Worm (Caenorhabditis elegans) whole organism, L3 larva: ENCODE results near the gene cyp-13A6.

Experiments used
- R02D3.7 ChIP-seq: fragments of 150-350 bp; optimal IDR thresholded peaks from 2 replicates; lab custom pipeline; 2014; ENCODE audit warnings: missing biosample characterization, missing genetic modification characterization
- ZK546.5 ChIP-seq: sonication (generic microtip); optimal IDR thresholded peaks from 2 replicates; lab custom pipeline; 2017; ENCODE audit warnings: missing biosample characterization, missing genetic modification characterization
- aly-2 ChIP-seq: fragments of 150-350 bp; optimal IDR thresholded peaks from 2 replicates; lab custom pipeline; 2014; ENCODE audit warnings: missing biosample characterization, missing genetic modification characterization
- ama-1 ChIP-seq: fragments of 150-350 bp; optimal IDR thresholded peaks from 2 replicates; lab custom pipeline; 2018
- ceh-16 ChIP-seq: sonication (generic microtip); optimal IDR thresholded peaks from 2 replicates; lab custom pipeline; 2017; ENCODE audit warnings: missing biosample characterization, missing genetic modification characterization
- ceh-28 ChIP-seq: fragments of 150-350 bp; optimal IDR thresholded peaks from 2 replicates; lab custom pipeline; 2014; ENCODE audit warnings: missing biosample characterization, missing genetic modification reagents, missing genetic modification characterization
- ceh-82 ChIP-seq: fragments of 150-350 bp; optimal IDR thresholded peaks from 2 replicates; lab custom pipeline; 2014; ENCODE audit warnings: missing biosample characterization, missing genetic modification characterization
- ceh-9 ChIP-seq: sonication (generic microtip); optimal IDR thresholded peaks from 2 replicates; lab custom pipeline; 2018; ENCODE audit warnings: missing biosample characterization, missing genetic modification characterization
- daf-12 ChIP-seq: fragments of 150-350 bp; optimal IDR thresholded peaks from 2 replicates; lab custom pipeline; 2014; ENCODE audit warnings: missing biosample characterization, missing genetic modification reagents, missing genetic modification characterization
- egl-27 ChIP-seq: sonication (generic microtip); optimal IDR thresholded peaks from 4 replicates; lab custom pipeline; 2017; ENCODE audit warnings: missing biosample characterization, missing genetic modification reagents, missing genetic modification characterization
- egl-5 ChIP-seq: fragments of 150-350 bp; optimal IDR thresholded peaks from 2 replicates; lab custom pipeline; 2017; ENCODE audit warnings: missing biosample characterization, missing genetic modification reagents, missing genetic modification characterization, inconsistent platforms
- elt-1 ChIP-seq: fragments of 150-350 bp; optimal IDR thresholded peaks from 2 replicates; lab custom pipeline; 2014; ENCODE audit warnings: missing biosample characterization, missing genetic modification characterization
- elt-2 ChIP-seq: sonication (generic microtip); optimal IDR thresholded peaks from 2 replicates; lab custom pipeline; 2016; ENCODE audit warnings: missing genetic modification reagents, mild to moderate bottlenecking, missing genetic modification characterization, missing compliant biosample characterization
- elt-3 ChIP-seq, 3 experiments: fragments of 150-350 bp in 1 of 3; sonication (generic microtip) in 2 of 3; optimal IDR thresholded peaks; 2 replicates in 2 of 3; 4 replicates in 1 of 3; lab custom pipeline; 2014 to 2017; ENCODE audit warnings: missing biosample characterization in 3 of 3, missing genetic modification characterization in 3 of 3
- eor-1 ChIP-seq, 2 experiments: fragments of 150-350 bp; optimal IDR thresholded peaks; 2 replicates each; lab custom pipeline; 2014 to 2018; ENCODE audit warnings: missing biosample characterization in 2 of 2, missing genetic modification characterization in 2 of 2
- fkh-10 ChIP-seq: sonication (generic microtip); optimal IDR thresholded peaks from 2 replicates; lab custom pipeline; 2017; ENCODE audit warnings: missing biosample characterization, missing genetic modification reagents, missing genetic modification characterization
- fkh-2 ChIP-seq: fragments of 150-350 bp; optimal IDR thresholded peaks from 2 replicates; lab custom pipeline; 2014; ENCODE audit warnings: missing biosample characterization, missing genetic modification reagents, missing genetic modification characterization
- fos-1 ChIP-seq: fragments of 150-350 bp; optimal IDR thresholded peaks from 2 replicates; lab custom pipeline; 2014; ENCODE audit warnings: missing biosample characterization, missing genetic modification characterization
- hmg-11 ChIP-seq: sonication (generic microtip); optimal IDR thresholded peaks from 2 replicates; lab custom pipeline; 2016; ENCODE audit warnings: missing genetic modification characterization, missing compliant biosample characterization
- jun-1 ChIP-seq: fragments of 150-350 bp; optimal IDR thresholded peaks from 2 replicates; lab custom pipeline; 2014; ENCODE audit warnings: missing biosample characterization, missing genetic modification reagents, missing genetic modification characterization
- lin-15B ChIP-seq: fragments of 150-350 bp; optimal IDR thresholded peaks from 2 replicates; lab custom pipeline; 2014; ENCODE audit warnings: missing biosample characterization, missing genetic modification characterization
- lin-39 ChIP-seq: fragments of 150-350 bp; optimal IDR thresholded peaks from 2 replicates; lab custom pipeline; 2018; ENCODE audit warnings: missing biosample characterization, missing genetic modification reagents, missing genetic modification characterization
- mml-1 ChIP-seq: fragments of 150-350 bp; sonication (generic microtip); optimal IDR thresholded peaks from 3 replicates; lab custom pipeline; 2014; ENCODE audit warnings: missing biosample characterization, missing genetic modification characterization
- nfya-1 ChIP-seq: sonication (generic microtip); optimal IDR thresholded peaks from 2 replicates; lab custom pipeline; 2017; ENCODE audit warnings: missing genetic modification characterization, mild to moderate bottlenecking, missing compliant biosample characterization, antibody characterized with exemption, moderate library complexity; ENCODE audit not compliant: insufficient read depth
- nhr-11 ChIP-seq: fragments of 150-350 bp; optimal IDR thresholded peaks from 2 replicates; lab custom pipeline; 2014; ENCODE audit warnings: missing biosample characterization, missing genetic modification characterization
- nhr-12 ChIP-seq: fragments of 150-350 bp; optimal IDR thresholded peaks from 2 replicates; lab custom pipeline; 2014; ENCODE audit warnings: missing biosample characterization, missing genetic modification characterization
- nhr-23 ChIP-seq: fragments of 150-350 bp; optimal IDR thresholded peaks from 2 replicates; lab custom pipeline; 2014; ENCODE audit warnings: missing biosample characterization, missing genetic modification reagents, missing genetic modification characterization
- nhr-237 ChIP-seq: fragments of 150-350 bp; optimal IDR thresholded peaks from 2 replicates; lab custom pipeline; 2014; ENCODE audit warnings: missing biosample characterization, missing genetic modification characterization
- nhr-28 ChIP-seq: fragments of 150-350 bp; optimal IDR thresholded peaks from 2 replicates; lab custom pipeline; 2014; ENCODE audit warnings: missing biosample characterization, missing genetic modification characterization
- nhr-43 ChIP-seq: sonication (generic microtip); optimal IDR thresholded peaks from 2 replicates; lab custom pipeline; 2016; ENCODE audit warnings: mild to moderate bottlenecking, missing genetic modification characterization, missing compliant biosample characterization; ENCODE audit not compliant: poor library complexity, severe bottlenecking
- nhr-67 ChIP-seq: fragments of 150-350 bp; optimal IDR thresholded peaks from 2 replicates; lab custom pipeline; 2014; ENCODE audit warnings: missing biosample characterization, missing genetic modification characterization
- nhr-76 ChIP-seq: fragments of 150-350 bp; sonication (generic microtip); optimal IDR thresholded peaks from 5 replicates; lab custom pipeline; 2014; ENCODE audit warnings: missing biosample characterization, missing genetic modification characterization
- nhr-77 ChIP-seq: fragments of 150-350 bp; optimal IDR thresholded peaks from 2 replicates; lab custom pipeline; 2014; ENCODE audit warnings: missing biosample characterization, missing genetic modification characterization
- pha-4 ChIP-seq: fragments of 150-350 bp; optimal IDR thresholded peaks from 2 replicates; lab custom pipeline; 2014; ENCODE audit warnings: missing biosample characterization, missing genetic modification reagents, missing genetic modification characterization
- pqm-1 ChIP-seq: fragments of 150-350 bp; optimal IDR thresholded peaks from 2 replicates; lab custom pipeline; 2017; ENCODE audit warnings: missing biosample characterization, missing genetic modification characterization, inconsistent platforms
- sea-2 ChIP-seq: fragments of 150-350 bp; sonication (generic microtip); optimal IDR thresholded peaks from 4 replicates; lab custom pipeline; 2014; ENCODE audit warnings: missing biosample characterization, missing genetic modification reagents, missing genetic modification characterization
- skn-1 ChIP-seq: fragments of 150-350 bp; optimal IDR thresholded peaks from 2 replicates; lab custom pipeline; 2014; ENCODE audit warnings: missing biosample characterization, missing genetic modification characterization
- snpc-4 ChIP-seq: fragments of 150-350 bp; optimal IDR thresholded peaks from 2 replicates; lab custom pipeline; 2014; ENCODE audit warnings: missing biosample characterization, missing genetic modification characterization
- tbx-2 ChIP-seq: sonication (generic microtip); optimal IDR thresholded peaks from 2 replicates; lab custom pipeline; 2016; ENCODE audit warnings: mild to moderate bottlenecking, missing genetic modification characterization, missing compliant biosample characterization
- unc-62 ChIP-seq: fragments of 150-350 bp; sonication (generic microtip); optimal IDR thresholded peaks from 4 replicates; lab custom pipeline; 2014; ENCODE audit warnings: missing biosample characterization, missing genetic modification reagents, missing genetic modification characterization
- ztf-11 ChIP-seq: fragments of 150-350 bp; optimal IDR thresholded peaks from 2 replicates; lab custom pipeline; 2014; ENCODE audit warnings: missing biosample characterization, missing genetic modification characterization
- ztf-4 ChIP-seq: fragments of 150-350 bp; optimal IDR thresholded peaks from 2 replicates; lab custom pipeline; 2014; ENCODE audit warnings: missing biosample characterization, missing genetic modification characterization

cyp-13A6 gene

ce11 chrII:9803320-9803719 is 699 bp upstream of the cyp-13A6 start, which contains the start of gene cyp-13A7:
Gene cyp-13A7, plus strand, starts transcription at chrII:9803620.
- TF ChIP-seq nhr-28 (tag; lab: Kevin White, UChicago) (no peak), ceh-9 (tag; lab: Kevin White, UChicago) (no peak), daf-12 (tag; lab: Kevin White, UChicago) (no peak), jun-1 (tag; lab: Kevin White, UChicago) (no peak), nhr-43 (tag; lab: Kevin White, UChicago) (no peak), fkh-2 (tag; lab: Kevin White, UChicago) (no peak), nhr-11 (tag; lab: Kevin White, UChicago) (no peak), nhr-237 (tag; lab: Kevin White, UChicago) (no peak), elt-1 (tag; lab: Kevin White, UChicago) (no peak), nhr-77 (tag; lab: Kevin White, UChicago) (no peak), snpc-4 (no peak), ztf-4 (tag; lab: Kevin White, UChicago) (no peak), aly-2 (tag; lab: Kevin White, UChicago) (no peak), elt-3 (tag; optimal IDR thresholded peaks at IDR 0.05; lab: Kevin White, UChicago) (no peak), skn-1 (tag; lab: Kevin White, UChicago) (no peak), fos-1 (no peak)

- TF ChIP-seq nhr-23 (peak; percentile 47), elt-1 (tag; lab: Kevin White, UChicago) (no peak), snpc-4 (no peak), pqm-1 (tag; lab: Kevin White, UChicago) (peak; percentile 65), pha-4 (tag; lab: Kevin White, UChicago) (peak; percentile 64), elt-2 (tag; lab: Kevin White, UChicago) (peak; percentile 37)
These were observed 2.4 kb downstream of the cyp-13A6 start, which contains the start of gene cyp-13A5 for ce11 chrII:9800251-9800650. Gene cyp-13A5, minus strand, starts transcription at chrII:9800362.

ce11 chrII:9797664-9798063 is 5.0 kb downstream of the cyp-13A6 start, which contains the start of gene cyp-13A4:
Gene cyp-13A4, minus strand, starts transcription at chrII:9797740.
- TF ChIP-seq elt-2 (tag; lab: Kevin White, UChicago) (peak; percentile 18), pqm-1 (tag; lab: Kevin White, UChicago) (peak; percentile 36), nhr-11 (tag; lab: Kevin White, UChicago) (no peak)

ce11 chrII:9793197-9793596 is 9.4 kb downstream of the cyp-13A6 start, which contains the start of gene cyp-13A3:
Gene cyp-13A3, minus strand, starts transcription at chrII:9793297.
- no peak for TF ChIP-seq ztf-11
- TF ChIP-seq lin-15B (tag; lab: Kevin White, UChicago) = no peak
- TF ChIP-seq ama-1 (lab: Kevin White, UChicago) = no peak

- TF ChIP-seq nhr-23 (peak; percentile 39), lin-39 (tag; lab: Kevin White, UChicago) (no peak), skn-1 (tag; lab: Kevin White, UChicago) (no peak), eor-1 (tag; optimal IDR thresholded peaks at IDR 0.05; lab: Kevin White, UChicago) (no peak), ZK546.5 (tag; lab: Kevin White, UChicago) (no peak), ztf-11 (no peak), nhr-77 (tag; lab: Kevin White, UChicago) (no peak), nhr-43 (tag; lab: Kevin White, UChicago) (peak; percentile 35), mml-1 (tag; lab: Kevin White, UChicago) (no peak), R02D3.7 (tag; lab: Kevin White, UChicago) (no peak), nhr-11 (tag; lab: Kevin White, UChicago) (no peak), ceh-82 (tag; lab: Kevin White, UChicago) (no peak), jun-1 (tag; lab: Kevin White, UChicago) (peak; percentile 84), pqm-1 (tag; lab: Kevin White, UChicago) (peak; percentile 98), nfya-1 (tag; lab: Kevin White, UChicago) (no peak), aly-2 (tag; lab: Kevin White, UChicago) (no peak), unc-62 (GFP tag; lab: Kevin White, UChicago) (no peak), tbx-2 (tag; lab: Kevin White, UChicago) (no peak), nhr-76 (tag; lab: Kevin White, UChicago) (no peak), egl-27 (tag; lab: Kevin White, UChicago) (no peak), elt-2 (tag; lab: Kevin White, UChicago) (peak; percentile 97), egl-5 (tag; lab: Kevin White, UChicago) (no peak), ceh-28 (tag; lab: Kevin White, UChicago) (no peak), sea-2 (GFP tag; lab: Kevin White, UChicago) (no peak), elt-3 (tag; optimal IDR thresholded peaks at IDR 0.05; lab: Kevin White, UChicago) (no peak), nhr-12 (tag; lab: Kevin White, UChicago) (no peak), ama-1 (lab: Kevin White, UChicago) (no peak), fkh-10 (GFP tag; lab: Kevin White, UChicago) (no peak), pha-4 (tag; lab: Kevin White, UChicago) (peak; percentile 28), nhr-67 (no peak), hmg-11 (tag; lab: Kevin White, UChicago) (no peak), ceh-16 (tag; lab: Kevin White, UChicago) (no peak), elt-1 (tag; lab: Kevin White, UChicago) (no peak)
These were observed 11.4 kb downstream of the cyp-13A6 start for ce11 chrII:9791185-9791584.
